Worm (Caenorhabditis elegans): ENCODE data around the gene pals-23.

- no peak for TF ChIP-seq blmp-1 (tag; optimal IDR thresholded peaks at IDR 0.05)
- no peak for TF ChIP-seq unc-39 (tag; optimal IDR thresholded peaks at IDR 0.05)
- peak; percentile 41 for TF ChIP-seq mep-1 (tag; optimal IDR thresholded peaks at IDR 0.05)
- TF ChIP-seq drap-1 (GFP tag; optimal IDR thresholded peaks at IDR 0.05) = no peak
- no peak for TF ChIP-seq elt-1 (tag; optimal IDR thresholded peaks at IDR 0.05; ENCODE audit: borderline replicate concordance, insufficient read depth)
- TF ChIP-seq snpc-4 (tag; optimal IDR thresholded peaks at IDR 0.05) = no peak
- TF ChIP-seq nhr-12 (tag; optimal IDR thresholded peaks at IDR 0.05) = no peak
These were observed 37.4 kb upstream of the pals-23 start, which contains the start of the genes F54C4.4 and mrpl-40 for ce11 chrIII:87183-87582.
